Worm (Caenorhabditis elegans) whole organism, L4 larva: Measurements from ENCODE around the gene ndub-6.

Experiments used
- jun-1 ChIP-seq: fragments of 150-350 bp; optimal IDR thresholded peaks from 2 replicates; lab custom pipeline; 2014; ENCODE audit warnings: missing biosample characterization, missing genetic modification reagents, missing genetic modification characterization
- lin-15B ChIP-seq: fragments of 150-350 bp; sonication (generic microtip); optimal IDR thresholded peaks from 3 replicates; lab custom pipeline; 2014; ENCODE audit warnings: missing biosample characterization, missing genetic modification characterization
- nhr-11 ChIP-seq: fragments of 150-350 bp; optimal IDR thresholded peaks from 2 replicates; lab custom pipeline; 2014; ENCODE audit warnings: missing biosample characterization, missing genetic modification characterization
- nhr-28 ChIP-seq: fragments of 150-350 bp; optimal IDR thresholded peaks from 2 replicates; lab custom pipeline; 2014; ENCODE audit warnings: missing biosample characterization, missing genetic modification characterization
- tag-97 ChIP-seq: fragments of 200-800 bp; sonication (Bioruptor generic); IDR thresholded peaks from 2 replicates; pipeline ENCODE4 v1.3.6; 2022; ENCODE audit warnings: missing genetic modification characterization, missing compliant biosample characterization
- ztf-11 ChIP-seq: fragments of 150-350 bp; optimal IDR thresholded peaks from 2 replicates; lab custom pipeline; 2014; ENCODE audit warnings: missing biosample characterization, missing genetic modification characterization

DNA sequence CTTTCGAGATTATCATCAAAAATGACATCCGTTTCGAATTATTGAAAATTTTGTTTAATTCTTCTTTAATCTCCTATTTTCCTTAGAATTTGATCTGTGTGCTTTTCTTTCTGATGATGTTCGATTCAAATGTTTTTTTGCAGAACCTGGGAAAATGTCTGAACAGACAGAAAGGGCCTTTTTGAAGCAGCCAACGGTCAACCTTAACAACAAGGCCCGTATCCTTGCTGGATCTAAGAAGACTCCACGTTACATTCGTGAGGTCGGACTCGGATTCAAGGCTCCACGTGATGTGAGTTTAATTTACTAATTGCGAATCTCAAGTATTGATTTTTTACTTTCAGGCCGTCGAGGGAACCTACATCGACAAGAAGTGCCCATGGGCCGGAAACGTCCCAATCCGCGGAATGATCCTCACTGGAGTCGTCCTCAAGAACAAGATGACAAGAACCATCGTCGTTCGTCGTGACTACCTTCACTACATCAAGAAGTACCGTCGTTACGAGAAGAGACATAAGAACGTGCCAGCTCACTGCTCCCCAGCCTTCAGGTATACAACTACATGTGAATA is 49.6 kb upstream of the ndub-6 start, which contains the start of gene rps-11:
- TF ChIP-seq nhr-11 (tag; lab: Kevin White, UChicago) (no peak), ztf-11 (tag; lab: Kevin White, UChicago) (no peak), nhr-28 (tag; lab: Kevin White, UChicago) (no peak), lin-15B (tag; lab: Kevin White, UChicago) (no peak), tag-97 (GFP tag; lab: Robert Waterston, UW) (no peak), jun-1 (tag; lab: Kevin White, UChicago) (no peak)
